Worm (Caenorhabditis elegans) whole organism, late embryonic: ENCODE data around the gene ZK938.3.

Experiments used
- ama-1 ChIP-seq: fragments of 150-350 bp; optimal IDR thresholded peaks from 2 replicates; lab custom pipeline; 2014
- elt-2 ChIP-seq: sonication (generic microtip); optimal IDR thresholded peaks from 2 replicates; lab custom pipeline; 2016; ENCODE audit warnings: missing genetic modification reagents, missing genetic modification characterization, missing compliant biosample characterization
- nhr-11 ChIP-seq: fragments of 150-350 bp; optimal IDR thresholded peaks from 2 replicates; lab custom pipeline; 2014; ENCODE audit warnings: missing biosample characterization, missing genetic modification characterization
- rnt-1 ChIP-seq: sonication (generic microtip); optimal IDR thresholded peaks from 2 replicates; lab custom pipeline; 2016; ENCODE audit warnings: missing genetic modification characterization, missing compliant biosample characterization

DNA sequence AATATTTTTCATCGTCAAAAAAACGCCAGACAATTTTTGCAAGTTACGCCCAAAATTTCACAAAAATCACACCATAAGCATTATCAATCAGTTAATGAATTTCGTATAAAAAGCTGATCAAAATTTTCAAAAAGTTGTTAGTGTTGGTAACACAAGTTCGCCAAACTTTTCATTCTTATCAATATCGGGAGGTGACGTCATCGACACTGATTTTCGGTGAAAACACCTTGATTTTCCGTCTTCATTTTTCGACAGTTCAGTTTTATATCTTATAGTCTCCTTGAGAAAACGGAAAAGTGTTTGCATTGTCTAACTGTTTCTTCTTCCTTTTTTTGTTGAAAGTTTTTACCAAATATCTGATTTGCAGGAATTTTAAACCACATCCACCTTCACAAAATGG, 47.1 kb upstream of the ZK938.3 start, which contains the start of gene C08H9.15:
- TF ChIP-seq ama-1 (no peak), rnt-1 (tag; lab: Kevin White, UChicago) (no peak), nhr-11 (tag; lab: Kevin White, UChicago) (no peak), elt-2 (tag; lab: Kevin White, UChicago) (no peak)
